Fruit fly (Drosophila melanogaster) whole organism, embryonic: ENCODE results near the gene CG12035.
A peak's percentile ranks its signal among the peaks of the same experiment; 100 is the strongest.

Experiments used
- BtbVII ChIP-seq: fragments of 200-800 bp; sonication (Bioruptor generic); optimal IDR thresholded peaks from 3 replicates; lab custom pipeline; 2017; ENCODE audit warnings: missing biosample characterization, mild to moderate bottlenecking, missing genetic modification characterization
- C15 ChIP-seq: fragments of 200-800 bp; sonication (Bioruptor generic); IDR thresholded peaks from 3 replicates; pipeline ENCODE4 v1.3.6; 2022; ENCODE audit warnings: missing biosample characterization, missing genetic modification characterization
- CG10959 ChIP-seq: fragments of 200-800 bp; sonication (Bioruptor generic); IDR thresholded peaks from 2 replicates; pipeline ENCODE4 v1.3.6; 2022; ENCODE audit warnings: missing biosample characterization, missing genetic modification characterization
- CG12299 ChIP-seq: fragments of 200-800 bp; sonication (Bioruptor generic); optimal IDR thresholded peaks from 2 replicates; lab custom pipeline; 2018; ENCODE audit warnings: missing biosample characterization, mild to moderate bottlenecking, missing genetic modification characterization
- CG12744 ChIP-seq: fragments of 200-800 bp; sonication (Bioruptor generic); optimal IDR thresholded peaks from 2 replicates; lab custom pipeline; 2016; ENCODE audit warnings: missing biosample characterization, missing genetic modification characterization
- CG13296 ChIP-seq: fragments of 200-800 bp; sonication (Bioruptor generic); optimal IDR thresholded peaks from 3 replicates; lab custom pipeline; 2018; ENCODE audit warnings: missing biosample characterization, mild to moderate bottlenecking, missing genetic modification characterization
- CG15601 ChIP-seq: fragments of 200-800 bp; sonication (Bioruptor generic); optimal IDR thresholded peaks from 3 replicates; lab custom pipeline; 2019; ENCODE audit warnings: missing biosample characterization, mild to moderate bottlenecking, missing genetic modification characterization, moderate library complexity
- CG1602 ChIP-seq: fragments of 200-800 bp; sonication (Bioruptor generic); optimal IDR thresholded peaks from 3 replicates; lab custom pipeline; 2016; ENCODE audit warnings: missing biosample characterization, missing genetic modification characterization
- CG17612 ChIP-seq: fragments of 200-800 bp; sonication (Bioruptor generic); IDR thresholded peaks from 2 replicates; pipeline ENCODE4 v1.3.6; 2022; ENCODE audit warnings: missing biosample characterization, missing genetic modification characterization
- CG17912 ChIP-seq: fragments of 200-800 bp; sonication (Bioruptor generic); optimal IDR thresholded peaks from 2 replicates; lab custom pipeline; 2018; ENCODE audit warnings: missing biosample characterization, mild to moderate bottlenecking, missing genetic modification characterization
- CG18619 ChIP-seq: fragments of 200-800 bp; sonication (Bioruptor generic); optimal IDR thresholded peaks from 3 replicates; lab custom pipeline; 2017; ENCODE audit warnings: missing biosample characterization, mild to moderate bottlenecking, missing genetic modification characterization
- CG31224 ChIP-seq: fragments of 200-800 bp; sonication (Bioruptor generic); IDR thresholded peaks from 2 replicates; pipeline ENCODE4 v1.3.6; 2022; ENCODE audit warnings: missing biosample characterization, missing genetic modification characterization
- CG34376 ChIP-seq: fragments of 200-800 bp; sonication (Bioruptor generic); optimal IDR thresholded peaks from 2 replicates; lab custom pipeline; 2018; ENCODE audit warnings: missing biosample characterization, mild to moderate bottlenecking, missing genetic modification characterization
- CG4424 ChIP-seq: fragments of 200-800 bp; sonication (Bioruptor generic); optimal IDR thresholded peaks from 3 replicates; lab custom pipeline; 2016; ENCODE audit warnings: missing biosample characterization, missing genetic modification characterization
- CG5245 ChIP-seq: fragments of 200-800 bp; sonication (Bioruptor generic); optimal IDR thresholded peaks from 3 replicates; lab custom pipeline; 2016; ENCODE audit warnings: missing biosample characterization, missing genetic modification characterization
- CG6689 ChIP-seq: fragments of 200-800 bp; sonication (Bioruptor generic); IDR thresholded peaks from 2 replicates; pipeline ENCODE4 v1.3.6; 2022; ENCODE audit warnings: missing biosample characterization, missing genetic modification characterization
- CG7745 ChIP-seq: fragments of 200-800 bp; sonication (Bioruptor generic); optimal IDR thresholded peaks from 2 replicates; lab custom pipeline; 2018; ENCODE audit warnings: missing biosample characterization, mild to moderate bottlenecking, missing genetic modification characterization, moderate library complexity
- CG8359 ChIP-seq: fragments of 200-800 bp; sonication (Bioruptor generic); optimal IDR thresholded peaks from 2 replicates; lab custom pipeline; 2017; ENCODE audit warnings: missing biosample characterization, mild to moderate bottlenecking, missing genetic modification characterization, borderline replicate concordance
- CG9437 ChIP-seq: fragments of 200-800 bp; sonication (Bioruptor generic); optimal IDR thresholded peaks from 2 replicates; lab custom pipeline; 2018; ENCODE audit warnings: missing biosample characterization, mild to moderate bottlenecking, missing genetic modification characterization
- Doc2 ChIP-seq: fragments of 200-800 bp; sonication (Bioruptor generic); IDR thresholded peaks from 2 replicates; pipeline ENCODE4 v1.3.6; 2022; ENCODE audit warnings: missing biosample characterization, missing genetic modification characterization
- Drgx ChIP-seq: fragments of 200-800 bp; sonication (Bioruptor generic); IDR thresholded peaks from 2 replicates; pipeline ENCODE4 v1.3.6; 2022; ENCODE audit warnings: missing biosample characterization, missing genetic modification characterization
- Fer1 ChIP-seq: fragments of 200-800 bp; sonication (Bioruptor generic); optimal IDR thresholded peaks from 2 replicates; lab custom pipeline; 2017; ENCODE audit warnings: missing biosample characterization, mild to moderate bottlenecking, missing genetic modification characterization
- H2.0 ChIP-seq: fragments of 200-800 bp; sonication (Bioruptor generic); IDR thresholded peaks from 2 replicates; pipeline ENCODE4 v1.3.6; 2022; ENCODE audit warnings: missing biosample characterization, missing genetic modification characterization
- Hr78 ChIP-seq, 2 experiments: fragments of 200-800 bp in 1 of 2; fragments of >200 bp in 1 of 2; sonication (Bioruptor generic) in 1 of 2; optimal IDR thresholded peaks; 2 replicates each; lab custom pipeline; 2017 to 2019; ENCODE audit warnings: missing biosample characterization in 2 of 2, missing genetic modification characterization in 2 of 2, mild to moderate bottlenecking in 1 of 2, moderate library complexity in 1 of 2
- MESR4 ChIP-seq: fragments of 200-800 bp; sonication (Bioruptor generic); optimal IDR thresholded peaks from 2 replicates; lab custom pipeline; 2018; ENCODE audit warnings: missing biosample characterization, mild to moderate bottlenecking, missing genetic modification characterization, moderate library complexity
- Max ChIP-seq: fragments of 200-800 bp; sonication (Bioruptor generic); optimal IDR thresholded peaks from 2 replicates; lab custom pipeline; 2016; ENCODE audit warnings: missing biosample characterization, mild to moderate bottlenecking, missing genetic modification characterization
- NC2β ChIP-seq: fragments of 200-800 bp; sonication (Bioruptor generic); optimal IDR thresholded peaks from 2 replicates; lab custom pipeline; 2016; ENCODE audit warnings: missing biosample characterization, missing genetic modification characterization
- TFAM ChIP-seq: fragments of 200-800 bp; sonication (Bioruptor generic); optimal IDR thresholded peaks from 2 replicates; lab custom pipeline; 2017; ENCODE audit warnings: missing biosample characterization, missing genetic modification characterization, inconsistent platforms
- chinmo ChIP-seq: fragments of 200-800 bp; sonication (Bioruptor generic); IDR thresholded peaks from 4 replicates; pipeline ENCODE4 v1.3.6; 2022; ENCODE audit warnings: missing biosample characterization, missing genetic modification characterization; ENCODE audit not compliant: partially characterized antibody
- fd64A ChIP-seq: fragments of 200-800 bp; sonication (Bioruptor generic); optimal IDR thresholded peaks from 3 replicates; lab custom pipeline; 2018; ENCODE audit warnings: missing biosample characterization, mild to moderate bottlenecking, missing genetic modification characterization
- ind ChIP-seq: fragments of 200-800 bp; sonication (Bioruptor generic); optimal IDR thresholded peaks from 3 replicates; lab custom pipeline; 2016; ENCODE audit warnings: missing biosample characterization, missing genetic modification characterization
- knrl ChIP-seq: fragments of 200-800 bp; sonication (Bioruptor generic); IDR thresholded peaks from 3 replicates; pipeline ENCODE4 v1.3.6; 2022; ENCODE audit warnings: missing biosample characterization, missing genetic modification characterization; ENCODE audit not compliant: partially characterized antibody
- nom ChIP-seq: fragments of 200-800 bp; sonication (Bioruptor generic); optimal IDR thresholded peaks from 2 replicates; lab custom pipeline; 2017; ENCODE audit warnings: missing biosample characterization, missing genetic modification characterization, mild to moderate bottlenecking, moderate library complexity, missing genetic modification reagents
- oc ChIP-seq: fragments of 200-800 bp; sonication (Bioruptor generic); optimal IDR thresholded peaks from 2 replicates; lab custom pipeline; 2018; ENCODE audit warnings: missing biosample characterization, mild to moderate bottlenecking, missing genetic modification characterization, moderate library complexity
- peb ChIP-seq: fragments of 200-800 bp; sonication (Bioruptor generic); IDR thresholded peaks from 2 replicates; pipeline ENCODE4 v1.3.6; 2022; ENCODE audit warnings: missing biosample characterization, missing genetic modification characterization
- sd ChIP-seq: fragments of 200-800 bp; sonication (Bioruptor generic); optimal IDR thresholded peaks from 3 replicates; lab custom pipeline; 2018; ENCODE audit warnings: missing biosample characterization, mild to moderate bottlenecking, missing genetic modification characterization, moderate library complexity
- sr ChIP-seq: fragments of 200-800 bp; sonication (Bioruptor generic); IDR thresholded peaks from 3 replicates; pipeline ENCODE4 v1.3.6; 2022; ENCODE audit warnings: missing biosample characterization, missing genetic modification characterization
- tx ChIP-seq: fragments of 200-800 bp; sonication (Bioruptor generic); optimal IDR thresholded peaks from 2 replicates; lab custom pipeline; 2016; ENCODE audit warnings: missing biosample characterization, missing genetic modification characterization
- wor ChIP-seq: fragments of 200-800 bp; sonication (Bioruptor generic); IDR thresholded peaks from 2 replicates; pipeline ENCODE4 v1.3.6; 2022; ENCODE audit warnings: missing biosample characterization, missing genetic modification characterization

CG12035 gene

dm6 chr3L:1738375-1739328 is 14.5 kb downstream of the CG12035 start, which contains the start of gene Gk2 (continued):
- TF ChIP-seq CG31224 (GFP tag; lab: Robert Waterston, UW), result no peak
- no peak for TF ChIP-seq CG10959
- TF ChIP-seq MESR4, result no peak
- no peak for TF ChIP-seq Doc2
- no peak for TF ChIP-seq CG34376 (GFP tag; lab: Kevin White, UChicago)
- TF ChIP-seq Hr78 (GFP tag; optimal IDR thresholded peaks at IDR 0.05; lab: Kevin White, UChicago), result no peak
- peak; percentile 35 for TF ChIP-seq CG9437 (GFP tag; lab: Kevin White, UChicago)
- TF ChIP-seq C15 (GFP tag; lab: Robert Waterston, UW), result no peak
- TF ChIP-seq sd (tag; lab: Kevin White, UChicago), result no peak
- TF ChIP-seq CG5245 (GFP tag; lab: Kevin White, UChicago), result no peak
- no peak for TF ChIP-seq ind (GFP tag; lab: Kevin White, UChicago)
- peak; percentile 35; the same call in 1 of the 3 replicates for TF ChIP-seq sr (GFP tag; lab: Robert Waterston, UW)
- TF ChIP-seq wor (GFP tag; lab: Robert Waterston, UW), result no peak
- TF ChIP-seq CG12299 (tag; lab: Kevin White, UChicago), result no peak
- no peak for TF ChIP-seq CG18619
- no peak for TF ChIP-seq tx (GFP tag; lab: Kevin White, UChicago)
- TF ChIP-seq oc (tag; lab: Kevin White, UChicago), result no peak
- TF ChIP-seq CG7745 (tag; lab: Kevin White, UChicago), result no peak

DNA sequence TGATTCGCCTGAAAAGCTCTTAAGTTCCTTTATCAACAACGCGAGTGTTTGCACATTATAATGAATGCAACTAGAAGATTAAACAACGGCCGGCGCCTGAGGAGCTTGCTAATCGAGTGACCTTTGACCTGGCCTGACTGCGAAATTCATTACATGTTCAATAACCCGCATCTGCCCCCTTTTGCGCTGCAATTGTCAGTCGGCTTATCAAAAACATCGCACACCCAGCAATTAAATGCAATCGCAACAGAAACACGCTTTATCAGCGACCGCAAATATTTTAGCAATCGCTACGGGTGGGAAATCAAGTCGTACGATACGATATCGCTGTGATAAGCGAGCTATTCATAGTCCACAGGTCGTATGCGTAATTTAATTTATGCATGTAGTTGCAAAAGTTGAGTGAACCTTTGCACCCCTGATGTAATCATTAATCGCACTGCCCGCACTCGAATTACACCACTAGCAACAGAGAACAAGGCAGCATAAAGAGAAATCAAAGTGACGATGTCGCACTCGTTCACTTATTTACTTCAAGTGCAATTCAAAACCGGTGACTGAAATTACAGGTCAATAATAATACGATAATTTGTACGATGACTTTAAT is 15.4 kb downstream of the CG12035 start:
- TF ChIP-seq CG17612 (GFP tag; lab: Robert Waterston, UW) (no peak), CG17912 (GFP tag; lab: Kevin White, UChicago) (no peak), CG8359 (GFP tag; lab: Kevin White, UChicago) (no peak), CG12744 (GFP tag; lab: Kevin White, UChicago) (no peak), NC2β (GFP tag; lab: Kevin White, UChicago) (no peak), H2.0 (GFP tag; lab: Robert Waterston, UW) (no peak), Drgx (GFP tag; lab: Robert Waterston, UW) (peak; percentile 12; the same call in 1 of the 2 replicates), Max (no peak), BtbVII (GFP tag; lab: Kevin White, UChicago) (no peak), CG4424 (GFP tag; lab: Kevin White, UChicago) (no peak), CG15601 (tag; lab: Kevin White, UChicago) (no peak), nom (GFP tag; lab: Kevin White, UChicago) (peak; percentile 5), Fer1 (GFP tag; lab: Kevin White, UChicago) (no peak), CG13296 (GFP tag; lab: Kevin White, UChicago) (no peak), peb (GFP tag; lab: Robert Waterston, UW) (no peak), knrl (GFP tag; lab: Robert Waterston, UW) (no peak), chinmo (0 out of 4 replicates have a peak, but pooled peaks have one; percentile 25), CG6689 (GFP tag; lab: Robert Waterston, UW) (no peak), TFAM (GFP tag; lab: Kevin White, UChicago) (no peak), CG1602 (GFP tag; lab: Kevin White, UChicago) (no peak), fd64A (GFP tag; lab: Kevin White, UChicago) (no peak)
